Worm (Caenorhabditis elegans) whole organism, L4/young adult: Measurements from ENCODE around the gene srt-6.

ENCODE experiments used
- dao-5 ChIP-seq: sonication (generic microtip); optimal IDR thresholded peaks from 2 replicates; lab custom pipeline; 2016; ENCODE audit warnings: missing genotype, missing genetic modification characterization, moderate library complexity, missing compliant biosample characterization
- him-1 ChIP-seq: sonication (generic microtip); optimal IDR thresholded peaks from 2 replicates; lab custom pipeline; 2016; ENCODE audit warnings: missing genotype, missing genetic modification reagents, missing genetic modification characterization, missing compliant biosample characterization

DNA sequence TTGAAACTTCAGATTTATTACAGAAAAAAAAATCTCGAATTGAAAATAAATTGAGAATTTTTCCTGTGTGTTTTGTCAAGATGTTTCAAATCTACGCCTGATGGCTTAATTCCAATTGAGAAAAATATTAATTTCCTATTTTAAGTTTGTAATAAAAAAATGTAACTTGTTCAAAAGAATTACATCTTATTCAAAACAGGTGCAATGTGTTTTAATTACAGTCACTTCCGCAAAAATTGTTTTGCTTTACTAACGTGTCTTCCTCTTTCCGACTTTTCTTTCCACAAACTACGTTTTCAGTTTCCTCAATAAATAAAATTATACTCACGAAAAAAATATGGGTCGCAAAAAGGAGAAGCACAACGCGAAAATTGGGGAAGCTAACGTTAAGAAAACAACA lies 29.4 kb upstream of the srt-6 start, which contains the start of gene F25E5.16:
- TF ChIP-seq dao-5 (tag; lab: Kevin White, UChicago) (no peak), him-1 (tag; lab: Kevin White, UChicago) (no peak)
